Fruit fly (Drosophila melanogaster) whole organism, adult: ENCODE data around the gene Surf1.

Experiments
- CG11617 ChIP-seq: fragments of 200-800 bp; sonication (Bioruptor generic); optimal IDR thresholded peaks from 2 replicates; lab custom pipeline; 2017; ENCODE audit warnings: mild to moderate bottlenecking, missing biosample characterization, missing genetic modification reagents, missing genetic modification characterization
- CG12768 ChIP-seq: fragments of 200-800 bp; sonication (Bioruptor generic); optimal IDR thresholded peaks from 2 replicates; lab custom pipeline; 2017; ENCODE audit warnings: missing biosample characterization, missing genetic modification characterization, mild to moderate bottlenecking, moderate library complexity, missing genetic modification reagents
- CG14711 ChIP-seq: fragments of 200-800 bp; sonication (Bioruptor generic); optimal IDR thresholded peaks from 2 replicates; lab custom pipeline; 2018; ENCODE audit warnings: missing biosample characterization, mild to moderate bottlenecking, missing genetic modification characterization, moderate library complexity
- CG1620 ChIP-seq: fragments of 200-800 bp; sonication (Bioruptor generic); optimal IDR thresholded peaks from 2 replicates; lab custom pipeline; 2016; ENCODE audit warnings: missing biosample characterization, missing genetic modification characterization
- CG33017 ChIP-seq: fragments of 200-800 bp; sonication (Bioruptor generic); optimal IDR thresholded peaks from 2 replicates; lab custom pipeline; 2018; ENCODE audit warnings: missing biosample characterization, mild to moderate bottlenecking, missing genetic modification characterization, moderate library complexity
- CG5204 ChIP-seq: fragments of 200-800 bp; sonication (Bioruptor generic); optimal IDR thresholded peaks from 2 replicates; lab custom pipeline; 2016; ENCODE audit warnings: missing biosample characterization, missing genetic modification characterization
- CG7045 ChIP-seq: fragments of 200-800 bp; sonication (Bioruptor generic); optimal IDR thresholded peaks from 2 replicates; lab custom pipeline; 2017; ENCODE audit warnings: missing biosample characterization, mild to moderate bottlenecking, missing genetic modification characterization
- CG7101 ChIP-seq: fragments of 200-800 bp; sonication (Bioruptor generic); optimal IDR thresholded peaks from 2 replicates; lab custom pipeline; 2018; ENCODE audit warnings: missing biosample characterization, mild to moderate bottlenecking, missing genetic modification characterization, moderate library complexity
- Clk ChIP-seq: fragments of 200-800 bp; sonication (Bioruptor generic); optimal IDR thresholded peaks from 2 replicates; lab custom pipeline; 2017; ENCODE audit warnings: missing biosample characterization, missing genetic modification characterization
- Crg-1 ChIP-seq: fragments of 200-800 bp; sonication (Bioruptor generic); optimal IDR thresholded peaks from 2 replicates; lab custom pipeline; 2016; ENCODE audit warnings: missing biosample characterization, missing genetic modification characterization
- Hr96 ChIP-seq: fragments of 200-800 bp; sonication (Bioruptor generic); optimal IDR thresholded peaks from 2 replicates; lab custom pipeline; 2016; ENCODE audit warnings: missing biosample characterization, missing genetic modification characterization
- Mnt ChIP-seq: fragments of 200-800 bp; sonication (Bioruptor generic); optimal IDR thresholded peaks from 2 replicates; lab custom pipeline; 2016; ENCODE audit warnings: missing biosample characterization, mild to moderate bottlenecking, missing genetic modification characterization
- bab1 ChIP-seq: fragments of 200-800 bp; sonication (Bioruptor generic); optimal IDR thresholded peaks from 3 replicates; lab custom pipeline; 2019; ENCODE audit warnings: missing biosample characterization, mild to moderate bottlenecking, missing genetic modification characterization, moderate library complexity
- cic ChIP-seq: fragments of 200-800 bp; sonication (Bioruptor generic); optimal IDR thresholded peaks from 2 replicates; lab custom pipeline; 2017; ENCODE audit warnings: missing biosample characterization, mild to moderate bottlenecking, missing genetic modification characterization, moderate library complexity
- cnc ChIP-seq, 2 experiments: fragments of >200 bp; optimal IDR thresholded peaks; 2 replicates each; lab custom pipeline; 2017
- kay ChIP-seq: fragments of 200-800 bp; sonication (Bioruptor generic); peaks from one replicate; lab custom pipeline; 2016; ENCODE audit warnings: missing biosample characterization, missing genetic modification characterization, borderline replicate concordance
- ovo ChIP-seq: fragments of 200-800 bp; sonication (Bioruptor generic); optimal IDR thresholded peaks from 2 replicates; lab custom pipeline; 2016; ENCODE audit warnings: missing biosample characterization, missing genetic modification characterization
- pad ChIP-seq: fragments of 200-800 bp; sonication (Bioruptor generic); optimal IDR thresholded peaks from 3 replicates; lab custom pipeline; 2017; ENCODE audit warnings: missing biosample characterization, missing genetic modification characterization, mild to moderate bottlenecking, moderate library complexity, missing genetic modification reagents
- tj ChIP-seq: fragments of 200-800 bp; sonication (Bioruptor generic); optimal IDR thresholded peaks from 3 replicates; lab custom pipeline; 2017; ENCODE audit warnings: missing biosample characterization, mild to moderate bottlenecking, missing genetic modification characterization, moderate library complexity
- toe ChIP-seq: fragments of 200-800 bp; sonication (Bioruptor generic); optimal IDR thresholded peaks from 2 replicates; lab custom pipeline; 2016; ENCODE audit warnings: missing biosample characterization, missing genetic modification characterization

Gene Surf1

DNA sequence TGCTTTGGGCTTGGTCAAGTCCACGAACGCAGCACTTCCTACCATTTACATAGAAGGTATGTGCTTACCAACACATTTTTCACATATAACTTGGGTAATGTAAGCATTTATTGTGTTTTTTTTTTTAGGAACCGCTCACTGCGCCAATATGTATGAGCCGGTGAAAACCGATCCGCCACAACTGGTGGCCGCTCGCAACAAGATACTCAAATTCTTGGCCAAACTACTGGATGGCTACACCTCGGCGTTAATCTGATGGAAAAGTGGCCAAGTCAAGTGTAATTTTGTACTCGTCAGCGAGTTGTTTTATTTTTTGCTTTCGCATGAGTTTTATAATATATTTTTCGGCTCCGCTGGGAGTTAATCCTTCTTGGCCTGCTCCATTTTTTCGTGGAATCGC lies 13.2 kb downstream of the Surf1 start:
- TF ChIP-seq tj (GFP tag; lab: Kevin White, UChicago) (peak; percentile 99), toe (no peak)

DNA sequence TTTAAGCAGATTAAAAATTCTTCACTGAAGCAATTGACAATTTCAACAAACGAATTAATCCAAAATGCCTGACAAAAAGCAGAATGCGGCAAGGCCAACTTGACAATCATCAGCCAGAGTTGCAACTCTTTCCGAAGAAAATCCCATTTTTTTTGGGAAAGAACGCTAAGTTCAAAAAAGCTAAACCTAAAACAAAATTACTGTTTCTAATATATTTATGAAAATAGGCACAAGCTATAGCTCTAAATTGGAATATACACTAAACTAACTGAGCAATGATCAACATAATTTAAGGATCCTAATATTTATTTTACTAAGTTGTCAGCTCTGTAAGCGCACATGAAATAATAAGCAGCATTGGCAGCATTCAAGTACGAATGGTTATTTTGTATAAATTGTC lies 14.2 kb downstream of the Surf1 start, which contains the start of gene CG10063:
TSS of gene CG10063 (minus strand) at position 101 of the 400 bp plus-strand sequence.
- no peak for TF ChIP-seq CG11617 (GFP tag; lab: Kevin White, UChicago)
- no peak for TF ChIP-seq Clk (GFP tag; lab: Kevin White, UChicago)
- no peak for TF ChIP-seq cnc (optimal IDR thresholded peaks at IDR 0.05; lab: Kevin White, UChicago)
- TF ChIP-seq cic (GFP tag; lab: Kevin White, UChicago), result no peak
- no peak for TF ChIP-seq ovo (GFP tag; lab: Kevin White, UChicago)
- no peak for TF ChIP-seq pad
- no peak for TF ChIP-seq toe
- no peak for TF ChIP-seq Hr96 (GFP tag; lab: Kevin White, UChicago)
- no peak for TF ChIP-seq CG7045 (GFP tag; lab: Kevin White, UChicago)
- TF ChIP-seq bab1 (GFP tag; lab: Kevin White, UChicago), result no peak
- no peak for TF ChIP-seq tj (GFP tag; lab: Kevin White, UChicago)
- no peak for TF ChIP-seq CG33017 (tag; lab: Kevin White, UChicago)
- TF ChIP-seq CG5204 (GFP tag; lab: Kevin White, UChicago), result no peak
- TF ChIP-seq CG1620 (GFP tag; lab: Kevin White, UChicago), result no peak
- no peak for TF ChIP-seq CG7101 (tag; lab: Kevin White, UChicago)
- no peak for TF ChIP-seq kay (GFP tag; lab: Kevin White, UChicago)

DNA sequence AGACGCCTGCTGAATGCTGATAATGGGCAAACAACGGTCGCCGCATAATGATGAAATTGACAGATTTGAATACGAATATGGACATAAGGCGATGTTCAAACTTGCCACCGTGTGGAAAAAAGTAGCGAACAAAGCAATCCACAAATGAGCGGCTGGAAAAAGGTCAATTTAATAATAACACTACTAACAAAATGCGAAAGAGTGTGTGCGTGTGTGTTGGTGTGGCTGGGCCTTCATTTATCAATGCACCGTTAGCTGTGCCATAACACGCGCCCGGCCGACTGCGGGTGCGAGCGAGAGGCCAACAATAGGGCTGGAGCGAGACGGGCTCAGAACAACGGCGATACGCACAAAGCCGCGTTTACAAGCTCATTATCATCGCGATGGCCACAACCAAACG lies 17.7 kb downstream of the Surf1 start:
- TF ChIP-seq CG14711 (tag; lab: Kevin White, UChicago) (no peak), CG5204 (GFP tag; lab: Kevin White, UChicago) (no peak), kay (GFP tag; lab: Kevin White, UChicago) (peak; percentile 72), Clk (GFP tag; lab: Kevin White, UChicago) (no peak), cic (GFP tag; lab: Kevin White, UChicago) (no peak), ovo (GFP tag; lab: Kevin White, UChicago) (peak; percentile 93), pad (peak; percentile 66), CG7101 (tag; lab: Kevin White, UChicago) (no peak), CG33017 (tag; lab: Kevin White, UChicago) (no peak), Crg-1 (GFP tag; lab: Kevin White, UChicago) (no peak)

DNA sequence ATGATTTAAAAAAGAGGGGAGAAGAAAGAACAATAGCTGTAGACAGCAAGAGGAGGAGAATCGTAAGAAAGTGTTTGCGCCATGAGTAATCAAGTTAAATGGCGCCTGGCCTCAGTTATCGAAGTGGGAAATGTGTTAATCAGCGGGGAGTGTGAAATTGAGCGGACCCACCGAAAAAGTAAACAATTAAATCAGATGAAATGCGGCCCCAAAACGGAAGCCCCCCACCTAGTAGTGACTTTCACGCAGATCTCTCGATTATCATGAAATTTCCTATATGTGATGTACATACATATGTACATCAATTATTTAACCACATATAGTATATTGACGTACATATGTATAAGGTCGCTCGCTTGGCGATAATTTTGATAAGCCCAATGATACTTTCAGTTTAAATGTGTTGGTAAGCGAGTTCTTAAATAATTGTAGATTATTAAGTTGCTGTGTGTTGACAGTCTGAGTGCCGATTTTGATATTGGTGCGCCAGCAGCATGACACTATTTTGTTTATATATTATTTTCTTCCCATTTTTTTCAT lies 18.5 kb downstream of the Surf1 start:
- no peak for TF ChIP-seq CG1620 (GFP tag; lab: Kevin White, UChicago)
- peak; percentile 91 for TF ChIP-seq kay (GFP tag; lab: Kevin White, UChicago)

DNA sequence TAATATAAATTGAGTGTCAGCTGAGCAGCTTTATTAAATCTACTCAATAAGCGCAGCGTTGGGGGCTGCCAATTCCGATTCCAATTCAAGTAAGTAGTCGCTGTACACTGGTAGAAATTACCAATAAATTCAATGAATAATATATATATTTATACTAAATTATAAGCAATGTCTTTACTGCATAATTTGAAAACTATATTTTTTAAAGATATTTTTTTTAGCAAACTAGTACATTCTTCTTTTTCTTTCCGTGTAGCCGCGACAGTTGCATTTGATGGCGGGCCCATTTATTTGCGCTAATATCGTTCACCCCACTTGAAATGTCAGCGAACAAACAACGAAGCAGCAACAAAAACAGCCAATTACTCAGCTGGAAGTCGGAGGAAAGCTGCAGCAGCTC lies 19.2 kb downstream of the Surf1 start:
- peak; percentile 85 for TF ChIP-seq CG7045 (GFP tag; lab: Kevin White, UChicago)
- TF ChIP-seq cnc (optimal IDR thresholded peaks at IDR 0.05; lab: Kevin White, UChicago), result no peak
- TF ChIP-seq pad, result peak; percentile 59
- peak; percentile 81 for TF ChIP-seq kay (GFP tag; lab: Kevin White, UChicago)
- peak; percentile 23 for TF ChIP-seq Hr96 (GFP tag; lab: Kevin White, UChicago)
- peak; percentile 44 for TF ChIP-seq Clk (GFP tag; lab: Kevin White, UChicago)
- TF ChIP-seq CG5204 (GFP tag; lab: Kevin White, UChicago), result peak; percentile 52
- peak; percentile 82 for TF ChIP-seq CG14711 (tag; lab: Kevin White, UChicago)
- TF ChIP-seq bab1 (GFP tag; lab: Kevin White, UChicago), result peak; percentile 53
- TF ChIP-seq CG11617 (GFP tag; lab: Kevin White, UChicago), result peak; percentile 75
- peak; percentile 19 for TF ChIP-seq CG1620 (GFP tag; lab: Kevin White, UChicago)
- peak; percentile 86 for TF ChIP-seq CG7101 (tag; lab: Kevin White, UChicago)
- TF ChIP-seq toe, result peak; percentile 44
- TF ChIP-seq cic (GFP tag; lab: Kevin White, UChicago), result peak; percentile 54
- TF ChIP-seq Mnt (GFP tag; lab: Kevin White, UChicago), result peak; percentile 1
- peak; percentile 51 for TF ChIP-seq tj (GFP tag; lab: Kevin White, UChicago)
- TF ChIP-seq CG33017 (tag; lab: Kevin White, UChicago), result peak; percentile 92
- peak; percentile 38 for TF ChIP-seq ovo (GFP tag; lab: Kevin White, UChicago)
- no peak for TF ChIP-seq Crg-1 (GFP tag; lab: Kevin White, UChicago)
- peak; percentile 89 for TF ChIP-seq CG12768

DNA sequence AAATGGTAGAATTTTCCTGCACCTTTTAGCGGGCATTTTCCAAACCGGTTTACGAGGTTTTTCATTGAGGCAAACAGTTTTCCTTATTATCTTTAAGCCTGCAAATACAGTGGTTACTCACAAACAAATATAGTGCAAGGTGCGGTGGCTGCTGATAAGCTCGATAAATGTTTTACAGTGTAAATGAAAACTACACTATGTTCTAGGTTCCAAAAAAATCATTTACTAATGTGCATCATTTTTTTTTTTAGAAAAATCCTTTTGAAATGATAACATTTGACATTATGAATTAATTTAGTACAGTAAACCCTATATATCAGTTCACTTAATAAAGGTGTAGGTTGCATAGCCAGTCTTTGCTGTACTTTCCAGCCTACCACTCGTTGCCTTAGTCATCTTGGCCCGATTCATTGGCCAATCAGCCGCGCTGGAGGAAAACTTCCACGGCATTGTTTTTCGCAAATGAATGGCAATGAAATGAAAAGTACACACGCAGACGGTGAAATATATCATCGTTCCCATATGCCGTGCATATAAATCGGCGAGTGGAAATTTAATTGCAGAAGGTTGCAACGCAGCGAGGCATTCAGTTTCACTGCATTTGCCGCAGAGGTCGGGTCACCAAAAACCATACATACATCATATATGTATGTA lies 20.0 kb downstream of the Surf1 start:
- no peak for TF ChIP-seq Hr96 (GFP tag; lab: Kevin White, UChicago)
- no peak for TF ChIP-seq bab1 (GFP tag; lab: Kevin White, UChicago)
